Worm (Caenorhabditis elegans) whole organism, L2 larva: ENCODE data around the gene R08B4.3.
A peak's percentile ranks its signal among the peaks of the same experiment; 100 is the strongest.

Experiments used
- C34F6.9 ChIP-seq: fragments of 150-350 bp; optimal IDR thresholded peaks from 2 replicates; lab custom pipeline; 2014; ENCODE audit warnings: missing biosample characterization, missing genetic modification characterization
- F13H6.1 ChIP-seq: sonication (generic microtip); optimal IDR thresholded peaks from 2 replicates; lab custom pipeline; 2016; ENCODE audit warnings: missing genetic modification characterization, missing compliant biosample characterization
- Y55F3AM.14 ChIP-seq: fragments of 200-800 bp; sonication (Bioruptor generic); optimal IDR thresholded peaks from 2 replicates; lab custom pipeline; 2018; ENCODE audit warnings: mild to moderate bottlenecking, missing genetic modification characterization, missing compliant biosample characterization
- alr-1 ChIP-seq: fragments of 150-350 bp; optimal IDR thresholded peaks from 2 replicates; lab custom pipeline; 2014; ENCODE audit warnings: missing biosample characterization, missing genetic modification characterization
- aly-2 ChIP-seq: fragments of 150-350 bp; optimal IDR thresholded peaks from 2 replicates; lab custom pipeline; 2014; ENCODE audit warnings: missing biosample characterization, missing genetic modification characterization
- ama-1 ChIP-seq: fragments of 150-350 bp; optimal IDR thresholded peaks from 2 replicates; lab custom pipeline; 2018; ENCODE audit warnings: inconsistent platforms
- blmp-1 ChIP-seq: sonication (generic microtip); optimal IDR thresholded peaks from 2 replicates; lab custom pipeline; 2017; ENCODE audit warnings: missing genetic modification characterization, mild to moderate bottlenecking, missing compliant biosample characterization, antibody characterized with exemption, moderate library complexity; ENCODE audit not compliant: insufficient read depth
- ceh-82 ChIP-seq: fragments of 150-350 bp; optimal IDR thresholded peaks from 2 replicates; lab custom pipeline; 2014; ENCODE audit warnings: missing biosample characterization, missing genetic modification characterization
- crh-2 ChIP-seq: sonication (generic microtip); optimal IDR thresholded peaks from 2 replicates; lab custom pipeline; 2017; ENCODE audit warnings: missing biosample characterization, missing genetic modification characterization
- dmd-4 ChIP-seq: sonication (generic microtip); optimal IDR thresholded peaks from 2 replicates; lab custom pipeline; 2017; ENCODE audit warnings: missing biosample characterization, missing genetic modification characterization
- egl-27 ChIP-seq: sonication (generic microtip); optimal IDR thresholded peaks from 3 replicates; lab custom pipeline; 2017; ENCODE audit warnings: missing biosample characterization, missing genetic modification reagents, missing genetic modification characterization
- elt-3 ChIP-seq: sonication (generic microtip); optimal IDR thresholded peaks from 2 replicates; lab custom pipeline; 2017; ENCODE audit warnings: missing biosample characterization, missing genetic modification characterization
- fos-1 ChIP-seq: fragments of 150-350 bp; optimal IDR thresholded peaks from 2 replicates; lab custom pipeline; 2014; ENCODE audit warnings: missing biosample characterization, missing genetic modification characterization
- gmeb-1 ChIP-seq: fragments of 150-350 bp; optimal IDR thresholded peaks from 2 replicates; lab custom pipeline; 2014; ENCODE audit warnings: missing biosample characterization, missing genetic modification characterization
- lin-11 ChIP-seq: fragments of 150-350 bp; sonication (generic microtip); optimal IDR thresholded peaks from 2 replicates; lab custom pipeline; 2014; ENCODE audit warnings: missing biosample characterization, missing genetic modification characterization, inconsistent platforms, mixed read lengths
- lin-13 ChIP-seq: fragments of 150-350 bp; optimal IDR thresholded peaks from 2 replicates; lab custom pipeline; 2014; ENCODE audit warnings: missing biosample characterization, missing genetic modification reagents, missing genetic modification characterization
- lsy-2 ChIP-seq, 2 experiments: fragments of 150-350 bp in 1 of 2; sonication (generic microtip) in 1 of 2; optimal IDR thresholded peaks; 2 replicates each; lab custom pipeline; 2014 to 2017; ENCODE audit warnings: missing biosample characterization in 2 of 2, missing genetic modification characterization in 2 of 2
- mab-5 ChIP-seq: fragments of 150-350 bp; optimal IDR thresholded peaks from 2 replicates; lab custom pipeline; 2014; ENCODE audit warnings: missing biosample characterization, missing genetic modification characterization
- mbf-1 ChIP-seq: sonication (generic microtip); optimal IDR thresholded peaks from 2 replicates; lab custom pipeline; 2017; ENCODE audit warnings: missing biosample characterization, missing genetic modification characterization
- mdl-1 ChIP-seq, 2 experiments: fragments of 150-350 bp in 1 of 2; sonication (generic microtip) in 1 of 2; optimal IDR thresholded peaks; 2 replicates each; lab custom pipeline; 2017; ENCODE audit warnings: missing biosample characterization in 2 of 2, missing genetic modification characterization in 2 of 2
- nhr-10 ChIP-seq: sonication (generic microtip); optimal IDR thresholded peaks from 2 replicates; lab custom pipeline; 2017; ENCODE audit warnings: missing biosample characterization, missing genetic modification characterization
- nhr-11 ChIP-seq: fragments of 150-350 bp; optimal IDR thresholded peaks from 2 replicates; lab custom pipeline; 2014; ENCODE audit warnings: missing biosample characterization, missing genetic modification characterization
- nhr-12 ChIP-seq: fragments of 150-350 bp; optimal IDR thresholded peaks from 2 replicates; lab custom pipeline; 2014; ENCODE audit warnings: missing biosample characterization, missing genetic modification characterization
- nhr-129 ChIP-seq: fragments of 150-350 bp; optimal IDR thresholded peaks from 2 replicates; lab custom pipeline; 2014; ENCODE audit warnings: missing biosample characterization, missing genetic modification characterization
- nhr-21 ChIP-seq: fragments of 150-350 bp; optimal IDR thresholded peaks from 2 replicates; lab custom pipeline; 2014; ENCODE audit warnings: missing biosample characterization, missing genetic modification characterization
- nhr-237 ChIP-seq: fragments of 150-350 bp; optimal IDR thresholded peaks from 2 replicates; lab custom pipeline; 2014; ENCODE audit warnings: missing biosample characterization, missing genetic modification characterization
- nhr-25 ChIP-seq: fragments of 150-350 bp; sonication (generic microtip); optimal IDR thresholded peaks from 3 replicates; lab custom pipeline; 2014; ENCODE audit warnings: missing biosample characterization, missing genetic modification characterization
- nhr-6 ChIP-seq: fragments of 150-350 bp; optimal IDR thresholded peaks from 2 replicates; lab custom pipeline; 2014; ENCODE audit warnings: missing biosample characterization, missing genetic modification characterization
- nhr-77 ChIP-seq: fragments of 150-350 bp; optimal IDR thresholded peaks from 2 replicates; lab custom pipeline; 2014; ENCODE audit warnings: missing biosample characterization, missing genetic modification characterization
- peb-1 ChIP-seq: fragments of 150-350 bp; optimal IDR thresholded peaks from 2 replicates; lab custom pipeline; 2014; ENCODE audit warnings: missing biosample characterization, missing genetic modification characterization
- sem-4 ChIP-seq: fragments of 150-350 bp; optimal IDR thresholded peaks from 2 replicates; lab custom pipeline; 2014; ENCODE audit warnings: missing biosample characterization, missing genetic modification reagents, missing genetic modification characterization
- skn-1 ChIP-seq: sonication (generic microtip); optimal IDR thresholded peaks from 2 replicates; lab custom pipeline; 2017; ENCODE audit warnings: missing biosample characterization, missing genetic modification characterization
- sma-3 ChIP-seq: sonication (generic microtip); optimal IDR thresholded peaks from 2 replicates; lab custom pipeline; 2016; ENCODE audit warnings: missing genetic modification reagents, missing genetic modification characterization, missing compliant biosample characterization
- sma-9 ChIP-seq, 2 experiments: fragments of 150-350 bp in 1 of 2; sonication (generic microtip) in 1 of 2; optimal IDR thresholded peaks; 2 replicates each; lab custom pipeline; 2014 to 2016; ENCODE audit warnings: missing genetic modification characterization in 2 of 2, mild to moderate bottlenecking in 1 of 2, missing biosample characterization in 1 of 2, missing compliant biosample characterization in 1 of 2, missing genetic modification reagents in 1 of 2, moderate library complexity in 1 of 2
- snpc-4 ChIP-seq: fragments of 150-350 bp; optimal IDR thresholded peaks from 2 replicates; lab custom pipeline; 2014; ENCODE audit warnings: missing biosample characterization, missing genetic modification characterization
- unc-39 ChIP-seq: fragments of 150-350 bp; optimal IDR thresholded peaks from 2 replicates; lab custom pipeline; 2014; ENCODE audit warnings: missing biosample characterization, missing genetic modification characterization
- unc-55 ChIP-seq: fragments of 150-350 bp; sonication (generic microtip); optimal IDR thresholded peaks from 3 replicates; lab custom pipeline; 2014; ENCODE audit warnings: missing biosample characterization, missing genetic modification reagents, missing genetic modification characterization
- unc-62 ChIP-seq: fragments of 150-350 bp; optimal IDR thresholded peaks from 2 replicates; lab custom pipeline; 2014; ENCODE audit warnings: missing biosample characterization, missing genetic modification reagents, missing genetic modification characterization
- zag-1 ChIP-seq: fragments of 150-350 bp; optimal IDR thresholded peaks from 2 replicates; lab custom pipeline; 2014; ENCODE audit warnings: missing biosample characterization, missing genetic modification characterization
- ztf-1 ChIP-seq: fragments of 200-800 bp; sonication (Bioruptor generic); conservative IDR thresholded peaks from 2 replicates; pipeline ENCODE4 v1.3.6; 2022; ENCODE audit warnings: missing genetic modification characterization, missing compliant biosample characterization
- ztf-11 ChIP-seq: sonication (generic microtip); optimal IDR thresholded peaks from 2 replicates; lab custom pipeline; 2017; ENCODE audit warnings: missing biosample characterization, missing genetic modification characterization

Gene R08B4.3

ce11 chrX:11097343-11097742 lies 23.5 kb downstream of the R08B4.3 start:
- no peak for TF ChIP-seq nhr-6 (tag; lab: Kevin White, UChicago)
- TF ChIP-seq mdl-1 (tag; optimal IDR thresholded peaks at IDR 0.05; lab: Kevin White, UChicago) = no peak
- TF ChIP-seq lin-13 = no peak
- no peak for TF ChIP-seq peb-1 (tag; lab: Kevin White, UChicago)
- TF ChIP-seq nhr-11 (tag; lab: Kevin White, UChicago) = no peak
- TF ChIP-seq sma-9 (GFP tag; optimal IDR thresholded peaks at IDR 0.05; lab: Kevin White, UChicago) = no peak
- no peak for TF ChIP-seq sma-9 (tag; optimal IDR thresholded peaks at IDR 0.05; lab: Kevin White, UChicago)
- no peak for TF ChIP-seq lin-11 (tag; lab: Kevin White, UChicago)
- no peak for TF ChIP-seq egl-27 (tag; lab: Kevin White, UChicago)
- TF ChIP-seq fos-1 = no peak
- TF ChIP-seq elt-3 (tag; lab: Kevin White, UChicago) = no peak
- TF ChIP-seq ceh-82 (tag; lab: Kevin White, UChicago) = no peak
- TF ChIP-seq ztf-1 (GFP tag; lab: Robert Waterston, UW) = no peak
- no peak for TF ChIP-seq aly-2 (tag; lab: Kevin White, UChicago)
- TF ChIP-seq gmeb-1 (tag; lab: Kevin White, UChicago) = no peak
- TF ChIP-seq mbf-1 (tag; lab: Kevin White, UChicago) = no peak
- TF ChIP-seq nhr-25 (tag; lab: Kevin White, UChicago) = no peak
- TF ChIP-seq skn-1 (tag; lab: Kevin White, UChicago) = no peak
- TF ChIP-seq nhr-12 (tag; lab: Kevin White, UChicago) = no peak
- no peak for TF ChIP-seq lsy-2 (tag; optimal IDR thresholded peaks at IDR 0.05; lab: Kevin White, UChicago)

ce11 chrX:11095480-11095879 lies 25.3 kb downstream of the R08B4.3 start:
- TF ChIP-seq lin-11 (tag; lab: Kevin White, UChicago) (peak; percentile 79), crh-2 (peak; percentile 79), mab-5 (tag; lab: Kevin White, UChicago) (peak; percentile 84), ceh-82 (tag; lab: Kevin White, UChicago) (peak; percentile 24), dmd-4 (tag; lab: Kevin White, UChicago) (peak; percentile 13), sem-4 (tag; lab: Kevin White, UChicago) (peak; percentile 58), zag-1 (peak; percentile 60), unc-39 (tag; lab: Kevin White, UChicago) (peak; percentile 10), nhr-129 (tag; lab: Kevin White, UChicago) (peak; percentile 85), nhr-10 (tag; lab: Kevin White, UChicago) (peak; percentile 11), unc-62 (GFP tag; lab: Kevin White, UChicago) (no peak), Y55F3AM.14 (GFP tag; lab: Kevin White, UChicago) (peak; percentile 51), nhr-77 (tag; lab: Kevin White, UChicago) (no peak), gmeb-1 (tag; lab: Kevin White, UChicago) (peak; percentile 21), ama-1 (lab: Kevin White, UChicago) (no peak), egl-27 (tag; lab: Kevin White, UChicago) (peak; percentile 71), unc-55 (GFP tag; lab: Kevin White, UChicago) (peak; percentile 86), nhr-21 (tag; lab: Kevin White, UChicago) (peak; percentile 75), mbf-1 (tag; lab: Kevin White, UChicago) (no peak), alr-1 (tag; lab: Kevin White, UChicago) (no peak), fos-1 (peak; percentile 77), C34F6.9 (tag; lab: Kevin White, UChicago) (peak; percentile 60), nhr-12 (tag; lab: Kevin White, UChicago) (no peak), nhr-237 (peak; percentile 34), sma-3 (GFP tag; lab: Kevin White, UChicago) (peak; percentile 82), F13H6.1 (tag; lab: Kevin White, UChicago) (peak; percentile 72), lin-13 (peak; percentile 80), mdl-1 (tag; optimal IDR thresholded peaks at IDR 0.05; lab: Kevin White, UChicago) (peak in 1 of 2 experiments; percentile 86), ztf-11 (tag; lab: Kevin White, UChicago) (no peak), nhr-6 (tag; lab: Kevin White, UChicago) (peak; percentile 60), snpc-4 (tag; lab: Kevin White, UChicago) (no peak), skn-1 (tag; lab: Kevin White, UChicago) (no peak), blmp-1 (tag; lab: Kevin White, UChicago) (peak; percentile 59), lsy-2 (tag; optimal IDR thresholded peaks at IDR 0.05; lab: Kevin White, UChicago) (peak in 1 of 2 experiments; percentile 76), sma-9 (GFP tag; optimal IDR thresholded peaks at IDR 0.05; lab: Kevin White, UChicago) (peak; percentile 79), sma-9 (tag; optimal IDR thresholded peaks at IDR 0.05; lab: Kevin White, UChicago) (no peak)
